Fruit fly (Drosophila melanogaster) whole organism, embryonic: ENCODE results near the gene CG10300.

Source experiments
- BEAF-32 ChIP-seq: fragments of 200-800 bp; sonication (Bioruptor generic); optimal IDR thresholded peaks from 3 replicates; lab custom pipeline; 2017; ENCODE audit warnings: missing biosample characterization, missing genetic modification characterization, mild to moderate bottlenecking, moderate library complexity, missing genetic modification reagents
- CG10565 ChIP-seq: fragments of 200-800 bp; sonication (Bioruptor generic); optimal IDR thresholded peaks from 3 replicates; lab custom pipeline; 2016; ENCODE audit warnings: missing biosample characterization, mild to moderate bottlenecking, missing genetic modification characterization
- CG1602 ChIP-seq: fragments of 200-800 bp; sonication (Bioruptor generic); optimal IDR thresholded peaks from 3 replicates; lab custom pipeline; 2016; ENCODE audit warnings: missing biosample characterization, missing genetic modification characterization
- CG1647 ChIP-seq: fragments of 200-800 bp; sonication (Bioruptor generic); optimal IDR thresholded peaks from 3 replicates; lab custom pipeline; 2016; ENCODE audit warnings: missing biosample characterization, missing genetic modification characterization
- CG17912 ChIP-seq: fragments of 200-800 bp; sonication (Bioruptor generic); optimal IDR thresholded peaks from 2 replicates; lab custom pipeline; 2018; ENCODE audit warnings: missing biosample characterization, mild to moderate bottlenecking, missing genetic modification characterization
- CG18476 ChIP-seq: fragments of 200-800 bp; sonication (Bioruptor generic); optimal IDR thresholded peaks from 2 replicates; lab custom pipeline; 2016; ENCODE audit warnings: missing biosample characterization, mild to moderate bottlenecking, missing genetic modification characterization
- CG2116 ChIP-seq: fragments of 200-800 bp; sonication (Bioruptor generic); optimal IDR thresholded peaks from 3 replicates; lab custom pipeline; 2018; ENCODE audit warnings: missing biosample characterization, mild to moderate bottlenecking, missing genetic modification characterization
- CG2199 ChIP-seq: fragments of 200-800 bp; sonication (Bioruptor generic); IDR thresholded peaks from 3 replicates; pipeline ENCODE4 v1.3.6; 2022; ENCODE audit warnings: missing biosample characterization, missing genetic modification characterization
- CG2889 ChIP-seq: fragments of 200-800 bp; sonication (Bioruptor generic); IDR thresholded peaks from 3 replicates; pipeline ENCODE4 v1.3.6; 2022; ENCODE audit warnings: missing biosample characterization, missing genetic modification characterization
- CG30403 ChIP-seq: fragments of 200-800 bp; sonication (Bioruptor generic); optimal IDR thresholded peaks from 3 replicates; lab custom pipeline; 2016; ENCODE audit warnings: missing biosample characterization, missing genetic modification characterization
- CG3163 ChIP-seq: fragments of 200-800 bp; sonication (Bioruptor generic); optimal IDR thresholded peaks from 3 replicates; lab custom pipeline; 2016; ENCODE audit warnings: missing biosample characterization, missing genetic modification characterization
- CG3407 ChIP-seq: fragments of 200-800 bp; sonication (Bioruptor generic); optimal IDR thresholded peaks from 2 replicates; lab custom pipeline; 2018; ENCODE audit warnings: missing biosample characterization, mild to moderate bottlenecking, missing genetic modification characterization
- CG34376 ChIP-seq: fragments of 200-800 bp; sonication (Bioruptor generic); optimal IDR thresholded peaks from 2 replicates; lab custom pipeline; 2018; ENCODE audit warnings: missing biosample characterization, mild to moderate bottlenecking, missing genetic modification characterization
- CG3726 ChIP-seq: fragments of 200-800 bp; sonication (Bioruptor generic); IDR thresholded peaks from 3 replicates; pipeline ENCODE4, ENCODE4 v1.3.6; 2022; ENCODE audit warnings: missing biosample characterization, missing genetic modification characterization
- CG4328 ChIP-seq: fragments of 200-800 bp; sonication (Bioruptor generic); optimal IDR thresholded peaks from 3 replicates; lab custom pipeline; 2017; ENCODE audit warnings: missing biosample characterization, missing genetic modification reagents, missing genetic modification characterization
- CG4424 ChIP-seq: fragments of 200-800 bp; sonication (Bioruptor generic); optimal IDR thresholded peaks from 3 replicates; lab custom pipeline; 2016; ENCODE audit warnings: missing biosample characterization, missing genetic modification characterization
- CG5180 ChIP-seq: fragments of 200-800 bp; sonication (Bioruptor generic); optimal IDR thresholded peaks from 3 replicates; lab custom pipeline; 2017; ENCODE audit warnings: missing biosample characterization, missing genetic modification characterization, mild to moderate bottlenecking, moderate library complexity, missing genetic modification reagents
- CG7928 ChIP-seq: fragments of 200-800 bp; sonication (Bioruptor generic); optimal IDR thresholded peaks from 2 replicates; lab custom pipeline; 2017; ENCODE audit warnings: missing biosample characterization, mild to moderate bottlenecking, missing genetic modification characterization
- CG8924 ChIP-seq: fragments of 200-800 bp; optimal IDR thresholded peaks from 3 replicates; lab custom pipeline; 2019; ENCODE audit warnings: missing biosample characterization, mild to moderate bottlenecking, missing genetic modification characterization, moderate library complexity
- CTCF ChIP-seq: fragments of 200-800 bp; sonication (Bioruptor generic); optimal IDR thresholded peaks from 2 replicates; lab custom pipeline; 2017; ENCODE audit warnings: missing biosample characterization, mild to moderate bottlenecking, missing genetic modification characterization, moderate library complexity
- CkIIα-i1 ChIP-seq: fragments of 200-800 bp; sonication (Bioruptor generic); IDR thresholded peaks from 2 replicates; pipeline ENCODE4 v1.3.6; 2022; ENCODE audit warnings: missing biosample characterization, missing genetic modification characterization
- Dip2 ChIP-seq: fragments of 200-800 bp; sonication (Bioruptor generic); IDR thresholded peaks from 2 replicates; pipeline ENCODE4 v1.3.6; 2022; ENCODE audit warnings: missing biosample characterization, missing genetic modification characterization
- Dp ChIP-seq: fragments of 200-800 bp; sonication (Bioruptor generic); optimal IDR thresholded peaks from 2 replicates; lab custom pipeline; 2018; ENCODE audit warnings: missing biosample characterization, mild to moderate bottlenecking, missing genetic modification characterization, moderate library complexity
- Drgx ChIP-seq: fragments of 200-800 bp; sonication (Bioruptor generic); IDR thresholded peaks from 2 replicates; pipeline ENCODE4 v1.3.6; 2022; ENCODE audit warnings: missing biosample characterization, missing genetic modification characterization
- Myb ChIP-seq: fragments of 200-800 bp; sonication (Bioruptor generic); optimal IDR thresholded peaks from 2 replicates; lab custom pipeline; 2016; ENCODE audit warnings: missing biosample characterization, missing genetic modification characterization
- NC2α ChIP-seq: fragments of 200-800 bp; sonication (Bioruptor generic); optimal IDR thresholded peaks from 2 replicates; lab custom pipeline; 2016; ENCODE audit warnings: missing biosample characterization, missing genetic modification characterization
- Oli ChIP-seq: fragments of 200-800 bp; sonication (Bioruptor generic); optimal IDR thresholded peaks from 2 replicates; lab custom pipeline; 2018; ENCODE audit warnings: missing biosample characterization, mild to moderate bottlenecking, missing genetic modification characterization, moderate library complexity
- Ptx1 ChIP-seq: fragments of 200-800 bp; sonication (Bioruptor generic); IDR thresholded peaks from 2 replicates; pipeline ENCODE4 v1.3.6; 2022; ENCODE audit warnings: missing biosample characterization, missing genetic modification characterization
- Rx ChIP-seq: fragments of 200-800 bp; sonication (Bioruptor generic); IDR thresholded peaks from 2 replicates; pipeline ENCODE4 v1.3.6; 2022; ENCODE audit warnings: missing biosample characterization, missing genetic modification characterization
- Sox100B ChIP-seq: fragments of 200-800 bp; sonication (Bioruptor generic); optimal IDR thresholded peaks from 3 replicates; lab custom pipeline; 2018; ENCODE audit warnings: missing biosample characterization, mild to moderate bottlenecking, missing genetic modification characterization
- Spps ChIP-seq: fragments of 200-800 bp; sonication (Bioruptor generic); optimal IDR thresholded peaks from 2 replicates; lab custom pipeline; 2018; ENCODE audit warnings: missing biosample characterization, mild to moderate bottlenecking, missing genetic modification characterization
- Xrp1 ChIP-seq: fragments of 200-800 bp; sonication (Bioruptor generic); IDR thresholded peaks from 2 replicates; pipeline ENCODE4 v1.3.6; 2022; ENCODE audit warnings: missing biosample characterization, missing genetic modification characterization
- YL-1 ChIP-seq: fragments of 200-800 bp; sonication (Bioruptor generic); optimal IDR thresholded peaks from 3 replicates; lab custom pipeline; 2017; ENCODE audit warnings: missing biosample characterization, mild to moderate bottlenecking, missing genetic modification characterization
- dimm ChIP-seq: fragments of 200-800 bp; sonication (Bioruptor generic); IDR thresholded peaks from 2 replicates; pipeline ENCODE4 v1.3.6; 2022; ENCODE audit warnings: missing biosample characterization, missing genetic modification characterization
- dmrt11E ChIP-seq: fragments of 200-800 bp; sonication (Bioruptor generic); optimal IDR thresholded peaks from 3 replicates; lab custom pipeline; 2018; ENCODE audit warnings: missing biosample characterization, mild to moderate bottlenecking, missing genetic modification characterization, moderate library complexity
- eyg ChIP-seq: fragments of 200-800 bp; sonication (Bioruptor generic); optimal IDR thresholded peaks from 3 replicates; lab custom pipeline; 2016; ENCODE audit warnings: missing biosample characterization, missing genetic modification characterization
- fd96Cb ChIP-seq: fragments of 200-800 bp; sonication (Bioruptor generic); optimal IDR thresholded peaks from 2 replicates; lab custom pipeline; 2018; ENCODE audit warnings: missing biosample characterization, mild to moderate bottlenecking, missing genetic modification characterization, moderate library complexity
- gce ChIP-seq: fragments of 200-800 bp; sonication (Bioruptor generic); IDR thresholded peaks from 3 replicates; pipeline ENCODE4 v1.3.6; 2022; ENCODE audit warnings: missing biosample characterization, missing genetic modification characterization
- gcm2 ChIP-seq: fragments of 200-800 bp; sonication (Bioruptor generic); optimal IDR thresholded peaks from 2 replicates; lab custom pipeline; 2016; ENCODE audit warnings: missing biosample characterization, missing genetic modification characterization
- gem ChIP-seq: fragments of 200-800 bp; sonication (Bioruptor generic); optimal IDR thresholded peaks from 2 replicates; lab custom pipeline; 2019; ENCODE audit warnings: missing biosample characterization, mild to moderate bottlenecking, missing genetic modification characterization, moderate library complexity
- gfzf ChIP-seq: fragments of 200-800 bp; sonication (Bioruptor generic); optimal IDR thresholded peaks from 2 replicates; lab custom pipeline; 2016; ENCODE audit warnings: missing biosample characterization, mild to moderate bottlenecking, missing genetic modification characterization, moderate library complexity
- jumu ChIP-seq: fragments of 200-800 bp; sonication (Bioruptor generic); optimal IDR thresholded peaks from 3 replicates; lab custom pipeline; 2016; ENCODE audit warnings: missing biosample characterization, missing genetic modification characterization
- mld ChIP-seq: fragments of 200-800 bp; sonication (Bioruptor generic); IDR thresholded peaks from 3 replicates; pipeline ENCODE4 v1.3.6; 2022; ENCODE audit warnings: missing biosample characterization, missing genetic modification characterization; ENCODE audit not compliant: partially characterized antibody
- onecut ChIP-seq: fragments of 200-800 bp; sonication (Bioruptor generic); IDR thresholded peaks from 2 replicates; pipeline ENCODE4 v1.3.6; 2022; ENCODE audit warnings: missing biosample characterization, missing genetic modification characterization
- pita ChIP-seq: fragments of 200-800 bp; sonication (Bioruptor generic); optimal IDR thresholded peaks from 2 replicates; lab custom pipeline; 2017; ENCODE audit warnings: missing biosample characterization, mild to moderate bottlenecking, missing genetic modification characterization
- pnt ChIP-seq: fragments of 200-800 bp; sonication (Bioruptor generic); optimal IDR thresholded peaks from 3 replicates; lab custom pipeline; 2016; ENCODE audit warnings: missing biosample characterization, missing genetic modification characterization
- sd ChIP-seq: fragments of 200-800 bp; sonication (Bioruptor generic); optimal IDR thresholded peaks from 3 replicates; lab custom pipeline; 2018; ENCODE audit warnings: missing biosample characterization, mild to moderate bottlenecking, missing genetic modification characterization, moderate library complexity
- ssp ChIP-seq: fragments of 200-800 bp; sonication (Bioruptor generic); IDR thresholded peaks from 2 replicates; pipeline ENCODE4 v1.3.6; 2022; ENCODE audit warnings: missing biosample characterization, missing genetic modification characterization
- sug ChIP-seq: fragments of 200-800 bp; optimal IDR thresholded peaks from 2 replicates; lab custom pipeline; 2019; ENCODE audit warnings: missing biosample characterization, mild to moderate bottlenecking, missing genetic modification characterization, moderate library complexity
- trem ChIP-seq: fragments of 200-800 bp; optimal IDR thresholded peaks from 3 replicates; lab custom pipeline; 2019; ENCODE audit warnings: missing biosample characterization, mild to moderate bottlenecking, missing genetic modification characterization, moderate library complexity
- ttk ChIP-seq: fragments of 200-800 bp; sonication (Bioruptor generic); IDR thresholded peaks from 2 replicates; pipeline ENCODE4 v2.1.2; 2022; ENCODE audit warnings: missing biosample characterization, missing genetic modification characterization
- wdn ChIP-seq: fragments of 200-800 bp; sonication (Bioruptor generic); IDR thresholded peaks from 2 replicates; pipeline ENCODE4 v1.3.6; 2022; ENCODE audit warnings: missing biosample characterization, missing genetic modification characterization
- wor ChIP-seq: fragments of 200-800 bp; sonication (Bioruptor generic); IDR thresholded peaks from 2 replicates; pipeline ENCODE4 v1.3.6; 2022; ENCODE audit warnings: missing biosample characterization, missing genetic modification characterization

CG10300 gene

DNA sequence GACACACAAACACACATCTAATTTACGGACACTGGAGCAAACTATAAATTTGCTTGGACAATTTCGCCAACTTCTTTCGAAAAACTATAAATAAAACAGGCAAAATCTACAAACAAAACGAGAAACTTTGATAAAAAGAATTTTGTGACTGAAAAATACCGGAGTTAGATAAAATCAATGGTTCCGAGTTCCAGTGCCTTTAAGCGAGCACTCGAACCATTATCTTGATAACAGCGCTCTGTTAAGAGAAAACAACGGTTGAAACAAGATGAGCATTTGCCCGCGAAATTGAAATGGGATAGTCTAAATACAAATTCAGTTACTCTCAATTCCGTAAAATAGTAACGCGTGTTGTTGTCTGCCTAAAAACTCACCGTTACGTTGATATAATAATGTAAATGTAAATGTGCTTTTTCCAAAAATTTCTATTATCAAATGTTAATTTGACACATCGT is 16.7 kb upstream of the CG10300 start, which contains the start of gene CG10254 (continued):
- TF ChIP-seq CG4424 (GFP tag; lab: Kevin White, UChicago) (no peak), BEAF-32 (peak; percentile 18), CG2116 (peak; percentile 2), CG2889 (no peak), gem (tag; lab: Kevin White, UChicago) (no peak), Xrp1 (GFP tag; lab: Robert Waterston, UW) (no peak), CkIIα-i1 (no peak), wdn (GFP tag; lab: Robert Waterston, UW) (no peak), sd (tag; lab: Kevin White, UChicago) (no peak), CG17912 (GFP tag; lab: Kevin White, UChicago) (no peak), dmrt11E (no peak), gce (GFP tag; lab: Robert Waterston, UW) (no peak), CG3407 (GFP tag; lab: Kevin White, UChicago) (no peak), CG1647 (GFP tag; lab: Kevin White, UChicago) (no peak), Oli (tag; lab: Kevin White, UChicago) (no peak), gfzf (GFP tag; lab: Kevin White, UChicago) (peak; percentile 87), CG10565 (GFP tag; lab: Kevin White, UChicago) (no peak), pnt (GFP tag; lab: Kevin White, UChicago) (no peak), CG5180 (GFP tag; lab: Kevin White, UChicago) (no peak), wor (GFP tag; lab: Robert Waterston, UW) (no peak), YL-1 (GFP tag; lab: Kevin White, UChicago) (peak; percentile 45), Rx (no peak), CTCF (GFP tag; lab: Kevin White, UChicago) (peak; percentile 73), ttk (GFP tag; lab: Robert Waterston, UW) (no peak), Ptx1 (GFP tag; lab: Robert Waterston, UW) (no peak), CG34376 (GFP tag; lab: Kevin White, UChicago) (no peak), ssp (GFP tag; lab: Robert Waterston, UW) (no peak), CG1602 (GFP tag; lab: Kevin White, UChicago) (no peak), pita (GFP tag; lab: Kevin White, UChicago) (peak; percentile 64), Sox100B (GFP tag; lab: Kevin White, UChicago) (no peak), dimm (no peak), jumu (GFP tag; lab: Kevin White, UChicago) (no peak), Drgx (GFP tag; lab: Robert Waterston, UW) (no peak), CG7928 (GFP tag; lab: Kevin White, UChicago) (peak; percentile 33), CG3726 (GFP tag; lab: Robert Waterston, UW) (no peak), Myb (GFP tag; lab: Kevin White, UChicago) (peak; percentile 57), CG2199 (GFP tag; lab: Robert Waterston, UW) (no peak), CG30403 (GFP tag; lab: Kevin White, UChicago) (no peak), sug (tag; lab: Kevin White, UChicago) (no peak), CG4328 (GFP tag; lab: Kevin White, UChicago) (no peak), CG8924 (tag; lab: Kevin White, UChicago) (no peak), CG18476 (no peak), CG3163 (no peak), eyg (no peak), trem (peak; percentile 21), onecut (GFP tag; lab: Robert Waterston, UW) (peak; percentile 64; the same call in 1 of the 2 replicates), NC2α (GFP tag; lab: Kevin White, UChicago) (no peak), Spps (tag; lab: Kevin White, UChicago) (no peak), mld (GFP tag; lab: Robert Waterston, UW) (no peak), gcm2 (GFP tag; lab: Kevin White, UChicago) (no peak), fd96Cb (tag; lab: Kevin White, UChicago) (no peak), Dp (GFP tag; lab: Kevin White, UChicago) (peak; percentile 83), Dip2 (no peak)
